Worm (Caenorhabditis elegans) whole organism, L4 larva: Measurements from ENCODE around the gene tag-250.

Experiments
- D1046.2 ChIP-seq: fragments of 200-800 bp; sonication (Bioruptor generic); IDR thresholded peaks from 2 replicates; pipeline ENCODE4 v1.3.6; 2022; ENCODE audit warnings: missing genetic modification characterization, missing compliant biosample characterization
- F44E2.7 ChIP-seq: fragments of 200-800 bp; sonication (Bioruptor generic); IDR thresholded peaks from 2 replicates; pipeline ENCODE4 v2.1.2; 2022; ENCODE audit warnings: missing genetic modification characterization, missing compliant biosample characterization
- F49E8.2 ChIP-seq: sonication (generic microtip); optimal IDR thresholded peaks from 2 replicates; lab custom pipeline; 2016; ENCODE audit warnings: missing compliant biosample characterization, mild to moderate bottlenecking, missing genetic modification characterization, borderline replicate concordance
- T20F7.1 ChIP-seq: fragments of 200-800 bp; sonication (Bioruptor generic); optimal IDR thresholded peaks from 2 replicates; lab custom pipeline; 2018; ENCODE audit warnings: mild to moderate bottlenecking, missing genetic modification characterization, missing compliant biosample characterization
- Y75B8A.6 ChIP-seq: fragments of 200-800 bp; sonication (Bioruptor generic); IDR thresholded peaks from 2 replicates; pipeline ENCODE4 v1.3.6; 2022; ENCODE audit warnings: missing genetic modification reagents, missing genetic modification characterization, missing compliant biosample characterization
- ZK546.5 ChIP-seq, 2 experiments: sonication (generic microtip); optimal IDR thresholded peaks; 2 replicates each; lab custom pipeline; 2017; ENCODE audit warnings: missing biosample characterization in 2 of 2, missing genetic modification characterization in 2 of 2
- aly-2 ChIP-seq: sonication (generic microtip); optimal IDR thresholded peaks from 2 replicates; lab custom pipeline; 2018; ENCODE audit warnings: missing biosample characterization, missing genetic modification characterization
- ama-1 ChIP-seq: fragments of 150-350 bp; optimal IDR thresholded peaks from 2 replicates; lab custom pipeline; 2014; ENCODE audit warnings: inconsistent platforms, mixed read lengths
- arid-1 ChIP-seq: fragments of 200-800 bp; sonication (Bioruptor generic); conservative IDR thresholded peaks from 2 replicates; pipeline ENCODE4 v1.3.6; 2022; ENCODE audit warnings: missing genetic modification reagents, missing genetic modification characterization, missing compliant biosample characterization
- ceh-44 ChIP-seq: fragments of 200-800 bp; sonication (Bioruptor generic); IDR thresholded peaks from 2 replicates; pipeline ENCODE4 v1.3.6; 2022; ENCODE audit warnings: missing genetic modification reagents, missing genetic modification characterization, missing compliant biosample characterization
- ces-1 ChIP-seq: fragments of 150-350 bp; sonication (generic microtip); optimal IDR thresholded peaks from 4 replicates; lab custom pipeline; 2014; ENCODE audit warnings: missing biosample characterization, missing genetic modification reagents, missing genetic modification characterization
- daf-16 ChIP-seq, 3 experiments: sonication (generic microtip); optimal IDR thresholded peaks; 2 replicates each; lab custom pipeline; 2016 to 2017; ENCODE audit warnings: missing genetic modification characterization in 3 of 3, missing genetic modification reagents in 3 of 3, mild to moderate bottlenecking in 2 of 3, missing compliant biosample characterization in 2 of 3, missing biosample characterization in 1 of 3, moderate library complexity in 1 of 3
- daf-8 ChIP-seq: fragments of 200-800 bp; sonication (Bioruptor generic); IDR thresholded peaks from 2 replicates; pipeline ENCODE4 v1.3.6; 2022; ENCODE audit warnings: missing genetic modification characterization, missing compliant biosample characterization
- dmd-6 ChIP-seq: fragments of 200-800 bp; sonication (Bioruptor generic); IDR thresholded peaks from 2 replicates; pipeline ENCODE4 v1.3.6; 2022; ENCODE audit warnings: missing genetic modification reagents, missing genetic modification characterization, missing compliant biosample characterization
- dmd-9 ChIP-seq: fragments of 200-800 bp; sonication (Bioruptor generic); IDR thresholded peaks from 2 replicates; pipeline ENCODE4 v1.3.6; 2022; ENCODE audit warnings: missing genetic modification reagents, missing genetic modification characterization, missing compliant biosample characterization
- duxl-1 ChIP-seq: sonication (generic microtip); optimal IDR thresholded peaks from 2 replicates; lab custom pipeline; 2016; ENCODE audit warnings: mild to moderate bottlenecking, missing genetic modification characterization, moderate library complexity, missing compliant biosample characterization; ENCODE audit not compliant: poor library complexity
- dve-1 ChIP-seq: sonication (generic microtip); optimal IDR thresholded peaks from 2 replicates; lab custom pipeline; 2017; ENCODE audit warnings: antibody characterized with exemption, mild to moderate bottlenecking, missing genetic modification characterization, missing compliant biosample characterization; ENCODE audit not compliant: insufficient read depth
- egl-27 ChIP-seq: sonication (generic microtip); optimal IDR thresholded peaks from 3 replicates; lab custom pipeline; 2017; ENCODE audit warnings: missing biosample characterization, missing genetic modification reagents, missing genetic modification characterization
- fkh-10 ChIP-seq: fragments of 150-350 bp; optimal IDR thresholded peaks from 2 replicates; lab custom pipeline; 2014; ENCODE audit warnings: missing biosample characterization, missing genetic modification reagents, missing genetic modification characterization
- gei-8 ChIP-seq: fragments of 200-800 bp; sonication (Bioruptor generic); optimal IDR thresholded peaks from 2 replicates; lab custom pipeline; 2018; ENCODE audit warnings: mild to moderate bottlenecking, missing genetic modification characterization, missing compliant biosample characterization
- hif-1 ChIP-seq, 2 experiments: sonication (generic microtip); optimal IDR thresholded peaks; 2 replicates each; lab custom pipeline; 2016 to 2017; ENCODE audit warnings: missing compliant biosample characterization in 2 of 2, missing genetic modification characterization in 2 of 2, missing genetic modification reagents in 2 of 2, missing genotype in 2 of 2, mild to moderate bottlenecking in 1 of 2
- lim-7 ChIP-seq: fragments of 200-800 bp; sonication (Bioruptor generic); IDR thresholded peaks from 2 replicates; pipeline ENCODE4 v1.3.6; 2022; ENCODE audit warnings: missing genetic modification characterization, missing compliant biosample characterization
- lin-15B ChIP-seq: fragments of 150-350 bp; sonication (generic microtip); optimal IDR thresholded peaks from 3 replicates; lab custom pipeline; 2014; ENCODE audit warnings: missing biosample characterization, missing genetic modification characterization
- lin-38 ChIP-seq: fragments of 200-800 bp; sonication (Bioruptor generic); IDR thresholded peaks from 2 replicates; pipeline ENCODE4 v1.3.6; 2022; ENCODE audit warnings: missing genetic modification reagents, missing genetic modification characterization, missing compliant biosample characterization
- lin-39 ChIP-seq: fragments of 150-350 bp; optimal IDR thresholded peaks from 2 replicates; lab custom pipeline; 2014; ENCODE audit warnings: missing biosample characterization, missing genetic modification reagents, missing genetic modification characterization
- lir-3 ChIP-seq: sonication (generic microtip); optimal IDR thresholded peaks from 2 replicates; lab custom pipeline; 2016; ENCODE audit warnings: mild to moderate bottlenecking, missing genetic modification characterization, missing compliant biosample characterization
- madf-5 ChIP-seq, 2 experiments: fragments of 200-800 bp; sonication (Bioruptor generic); IDR thresholded peaks; 2 replicates each; pipeline ENCODE4 v1.3.6; 2022; ENCODE audit warnings: missing compliant biosample characterization in 2 of 2, missing genetic modification characterization in 2 of 2
- mdl-1 ChIP-seq, 2 experiments: fragments of 150-350 bp in 1 of 2; sonication (generic microtip) in 1 of 2; optimal IDR thresholded peaks; 2 replicates each; lab custom pipeline; 2014 to 2017; ENCODE audit warnings: missing biosample characterization in 2 of 2, missing genetic modification characterization in 2 of 2
- mep-1 ChIP-seq: fragments of 150-350 bp; sonication (generic microtip); optimal IDR thresholded peaks from 3 replicates; lab custom pipeline; 2014; ENCODE audit warnings: missing biosample characterization, missing genetic modification characterization
- mes-2 ChIP-seq: sonication (generic microtip); optimal IDR thresholded peaks from 2 replicates; lab custom pipeline; 2016; ENCODE audit warnings: missing genotype, mild to moderate bottlenecking, missing genetic modification characterization, missing compliant biosample characterization; ENCODE audit not compliant: poor library complexity, severe bottlenecking
- nhr-10 ChIP-seq: fragments of 150-350 bp; optimal IDR thresholded peaks from 2 replicates; lab custom pipeline; 2014; ENCODE audit warnings: missing biosample characterization, missing genetic modification characterization
- nhr-102 ChIP-seq: sonication (generic microtip); optimal IDR thresholded peaks from 2 replicates; lab custom pipeline; 2016; ENCODE audit warnings: mild to moderate bottlenecking, missing genetic modification characterization, moderate library complexity, missing compliant biosample characterization
- nhr-111 ChIP-seq: fragments of 200-800 bp; sonication (Bioruptor generic); optimal IDR thresholded peaks from 2 replicates; lab custom pipeline; 2018; ENCODE audit warnings: mild to moderate bottlenecking, missing genetic modification characterization, missing compliant biosample characterization
- nhr-76 ChIP-seq: fragments of 150-350 bp; optimal IDR thresholded peaks from 2 replicates; lab custom pipeline; 2014; ENCODE audit warnings: missing biosample characterization, missing genetic modification characterization
- nhr-77 ChIP-seq: fragments of 150-350 bp; optimal IDR thresholded peaks from 2 replicates; lab custom pipeline; 2014; ENCODE audit warnings: missing biosample characterization, missing genetic modification characterization
- rbr-2 ChIP-seq: sonication (generic microtip); optimal IDR thresholded peaks from 2 replicates; lab custom pipeline; 2016; ENCODE audit warnings: missing genotype, missing genetic modification characterization, missing compliant biosample characterization
- saeg-2 ChIP-seq: fragments of 200-800 bp; sonication (Bioruptor generic); IDR thresholded peaks from 2 replicates; pipeline ENCODE4 v1.3.6; 2022; ENCODE audit warnings: missing genetic modification reagents, missing genetic modification characterization, missing compliant biosample characterization
- skn-1 ChIP-seq: fragments of 150-350 bp; optimal IDR thresholded peaks from 2 replicates; lab custom pipeline; 2014; ENCODE audit warnings: missing biosample characterization, missing genetic modification characterization
- spr-3 ChIP-seq: fragments of 200-800 bp; sonication (Bioruptor generic); optimal IDR thresholded peaks from 2 replicates; lab custom pipeline; 2018; ENCODE audit warnings: mild to moderate bottlenecking, missing genetic modification characterization, missing compliant biosample characterization
- tag-97 ChIP-seq: fragments of 200-800 bp; sonication (Bioruptor generic); IDR thresholded peaks from 2 replicates; pipeline ENCODE4 v1.3.6; 2022; ENCODE audit warnings: missing genetic modification characterization, missing compliant biosample characterization
- tra-1 ChIP-seq: fragments of 200-800 bp; sonication (Bioruptor generic); IDR thresholded peaks from 2 replicates; pipeline ENCODE4 v1.3.6; 2022; ENCODE audit warnings: missing genetic modification reagents, missing genetic modification characterization, missing compliant biosample characterization
- unc-130 ChIP-seq: sonication (generic microtip); optimal IDR thresholded peaks from 2 replicates; lab custom pipeline; 2016; ENCODE audit warnings: missing genetic modification reagents, missing genetic modification characterization, missing compliant biosample characterization
- unc-39 ChIP-seq: sonication (generic microtip); optimal IDR thresholded peaks from 2 replicates; lab custom pipeline; 2017; ENCODE audit warnings: missing biosample characterization, missing genetic modification characterization
- zip-11 ChIP-seq: fragments of 200-800 bp; sonication (Bioruptor generic); IDR thresholded peaks from 2 replicates; pipeline ENCODE4 v1.3.6; 2022; ENCODE audit warnings: missing genetic modification characterization, missing compliant biosample characterization

Gene tag-250

DNA sequence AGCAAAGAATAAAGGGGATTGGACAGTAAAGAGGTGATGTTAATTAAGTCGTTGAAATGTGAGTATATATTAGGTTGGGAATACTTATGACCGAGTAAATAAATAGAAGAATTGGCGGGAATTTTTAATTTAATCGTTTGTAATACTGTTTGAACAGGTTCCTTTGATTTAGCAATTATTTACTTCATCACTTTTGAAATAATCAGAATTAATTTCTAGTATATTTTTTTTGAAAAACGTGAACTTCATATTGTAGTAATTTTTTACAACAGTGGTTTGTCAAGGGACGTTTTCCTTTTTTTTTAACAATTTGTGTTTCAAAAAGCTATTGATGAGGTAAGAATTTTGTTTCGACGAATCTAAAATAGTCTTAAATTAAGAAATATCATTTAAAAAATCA, 2.5 kb downstream of the tag-250 start, which contains the start of gene C29E4.17:
C29E4.17 (plus strand) TSS at position 301 of the 400 bp plus-strand sequence.
- TF ChIP-seq madf-5 (GFP tag; IDR thresholded peaks at IDR 0.05; lab: Robert Waterston, UW): no peak
- no peak for TF ChIP-seq lin-15B (tag; lab: Kevin White, UChicago)
- no peak for TF ChIP-seq dve-1 (tag; lab: Kevin White, UChicago)
- no peak for TF ChIP-seq mdl-1 (tag; optimal IDR thresholded peaks at IDR 0.05; lab: Kevin White, UChicago)
- TF ChIP-seq tag-97 (GFP tag; lab: Robert Waterston, UW): no peak
- no peak for TF ChIP-seq nhr-77 (tag; lab: Kevin White, UChicago)
- TF ChIP-seq daf-8: no peak
- TF ChIP-seq saeg-2: no peak
- TF ChIP-seq spr-3: no peak
- no peak for TF ChIP-seq F44E2.7
- TF ChIP-seq dmd-6 (GFP tag; lab: Robert Waterston, UW): no peak
- TF ChIP-seq zip-11: no peak
- TF ChIP-seq T20F7.1 (GFP tag; lab: Kevin White, UChicago): no peak
- TF ChIP-seq tra-1 (GFP tag; lab: Robert Waterston, UW): no peak
- no peak for TF ChIP-seq gei-8 (GFP tag; lab: Kevin White, UChicago)
- no peak for TF ChIP-seq ama-1 (lab: Kevin White, UChicago)
- TF ChIP-seq aly-2 (tag; lab: Kevin White, UChicago): no peak

DNA sequence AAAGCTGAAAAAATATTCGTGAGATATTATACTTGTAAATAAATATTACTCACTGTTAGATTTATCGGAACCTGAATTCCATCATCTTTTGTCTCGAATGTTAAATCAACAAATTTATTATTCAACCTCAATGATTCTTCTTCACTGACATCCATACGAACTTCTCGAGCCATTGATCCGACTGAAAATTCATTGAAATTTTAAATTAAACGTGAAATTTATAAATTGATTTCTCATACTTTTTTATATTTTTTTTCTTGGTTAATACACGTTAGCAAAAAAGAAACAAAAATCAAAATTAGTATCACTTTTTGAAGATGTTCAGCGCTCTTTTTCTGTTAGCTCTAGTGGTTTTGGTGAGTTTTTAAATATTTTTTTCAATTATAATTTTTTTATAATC, 4.9 kb downstream of the tag-250 start, which contains the start of gene C29E4.14:
C29E4.14 (plus strand) TSS at position 301 of the 400 bp plus-strand sequence.
- TF ChIP-seq unc-130 (no peak), tra-1 (GFP tag; lab: Robert Waterston, UW) (no peak), mes-2 (no peak), rbr-2 (no peak), madf-5 (GFP tag; IDR thresholded peaks at IDR 0.05; lab: Robert Waterston, UW) (no peak), ama-1 (lab: Kevin White, UChicago) (no peak), nhr-102 (tag; lab: Kevin White, UChicago) (no peak), lin-38 (no peak), lir-3 (no peak), unc-39 (tag; lab: Kevin White, UChicago) (no peak), ZK546.5 (tag; optimal IDR thresholded peaks at IDR 0.05; lab: Kevin White, UChicago) (no peak), egl-27 (tag; lab: Kevin White, UChicago) (no peak), nhr-111 (GFP tag; lab: Kevin White, UChicago) (no peak), daf-16 (GFP tag; optimal IDR thresholded peaks at IDR 0.05; lab: Kevin White, UChicago) (no peak), daf-16 (tag; optimal IDR thresholded peaks at IDR 0.05; lab: Kevin White, UChicago) (no peak), dve-1 (tag; lab: Kevin White, UChicago) (no peak), duxl-1 (tag; lab: Kevin White, UChicago) (no peak), lin-15B (tag; lab: Kevin White, UChicago) (no peak)

DNA sequence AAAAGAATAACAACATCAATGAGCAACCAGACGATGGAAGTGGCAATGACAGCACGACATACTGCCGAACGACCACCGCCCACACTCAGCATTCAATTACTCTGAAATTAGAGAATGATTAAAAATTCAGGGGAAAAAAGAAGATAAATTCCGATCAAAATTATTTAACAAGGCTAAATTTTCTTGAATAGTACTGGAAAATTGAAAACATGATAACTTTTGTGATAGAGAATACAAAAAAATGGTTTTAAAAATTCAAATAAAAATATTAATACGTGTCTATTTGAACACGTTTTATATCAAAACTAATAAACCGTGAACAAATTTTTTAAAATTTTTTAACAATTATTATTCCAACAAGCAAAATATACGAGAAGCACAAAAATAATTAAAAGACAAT, 7.1 kb downstream of the tag-250 start, which contains the start of gene gly-3:
gly-3 (minus strand) TSS at position 101 of the 400 bp plus-strand sequence.
- TF ChIP-seq rbr-2 (no peak), fkh-10 (GFP tag; lab: Kevin White, UChicago) (no peak), hif-1 (tag; optimal IDR thresholded peaks at IDR 0.05; lab: Kevin White, UChicago) (no peak), lin-15B (tag; lab: Kevin White, UChicago) (no peak), Y75B8A.6 (GFP tag; lab: Robert Waterston, UW) (no peak)

DNA sequence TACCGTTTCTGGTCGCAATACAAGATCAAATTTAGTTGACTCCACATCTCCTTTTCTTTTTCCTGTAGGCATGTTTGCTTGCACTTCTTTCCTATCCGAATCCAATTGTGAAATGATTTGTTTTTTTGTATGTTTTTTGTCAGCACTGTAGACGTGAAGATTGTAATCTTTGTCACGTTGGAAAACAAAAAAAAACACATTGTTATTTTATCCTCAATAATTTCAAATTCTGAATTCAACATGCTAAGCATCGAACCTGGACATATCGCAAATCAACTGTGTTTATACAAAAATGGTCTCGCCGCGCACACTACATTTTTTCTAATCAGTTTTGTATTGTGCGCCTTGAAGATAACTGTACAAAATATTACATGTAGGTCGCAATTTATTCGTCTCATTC, 11.2 kb downstream of the tag-250 start, which contains the start of gene ZK688.12:
ZK688.12 (minus strand) TSS at position 101 of the 400 bp plus-strand sequence.
- TF ChIP-seq arid-1 (no peak), dmd-9 (GFP tag; lab: Robert Waterston, UW) (no peak), fkh-10 (GFP tag; lab: Kevin White, UChicago) (no peak), ama-1 (lab: Kevin White, UChicago) (no peak), nhr-111 (GFP tag; lab: Kevin White, UChicago) (no peak), mep-1 (no peak), nhr-76 (tag; lab: Kevin White, UChicago) (no peak), skn-1 (tag; lab: Kevin White, UChicago) (no peak), F49E8.2 (tag; lab: Kevin White, UChicago) (no peak), mes-2 (no peak), ces-1 (GFP tag; lab: Kevin White, UChicago) (no peak), lim-7 (GFP tag; lab: Robert Waterston, UW) (no peak), D1046.2 (no peak), nhr-10 (tag; lab: Kevin White, UChicago) (no peak), ceh-44 (GFP tag; lab: Robert Waterston, UW) (no peak), Y75B8A.6 (GFP tag; lab: Robert Waterston, UW) (no peak), T20F7.1 (GFP tag; lab: Kevin White, UChicago) (no peak), lin-39 (no peak), lir-3 (no peak), nhr-102 (tag; lab: Kevin White, UChicago) (no peak)
- TF ChIP-seq, all 104 proteins: peak for 0
